Fruit fly (Drosophila melanogaster): ENCODE results near the gene Qtzl.

Qtzl gene

DNA sequence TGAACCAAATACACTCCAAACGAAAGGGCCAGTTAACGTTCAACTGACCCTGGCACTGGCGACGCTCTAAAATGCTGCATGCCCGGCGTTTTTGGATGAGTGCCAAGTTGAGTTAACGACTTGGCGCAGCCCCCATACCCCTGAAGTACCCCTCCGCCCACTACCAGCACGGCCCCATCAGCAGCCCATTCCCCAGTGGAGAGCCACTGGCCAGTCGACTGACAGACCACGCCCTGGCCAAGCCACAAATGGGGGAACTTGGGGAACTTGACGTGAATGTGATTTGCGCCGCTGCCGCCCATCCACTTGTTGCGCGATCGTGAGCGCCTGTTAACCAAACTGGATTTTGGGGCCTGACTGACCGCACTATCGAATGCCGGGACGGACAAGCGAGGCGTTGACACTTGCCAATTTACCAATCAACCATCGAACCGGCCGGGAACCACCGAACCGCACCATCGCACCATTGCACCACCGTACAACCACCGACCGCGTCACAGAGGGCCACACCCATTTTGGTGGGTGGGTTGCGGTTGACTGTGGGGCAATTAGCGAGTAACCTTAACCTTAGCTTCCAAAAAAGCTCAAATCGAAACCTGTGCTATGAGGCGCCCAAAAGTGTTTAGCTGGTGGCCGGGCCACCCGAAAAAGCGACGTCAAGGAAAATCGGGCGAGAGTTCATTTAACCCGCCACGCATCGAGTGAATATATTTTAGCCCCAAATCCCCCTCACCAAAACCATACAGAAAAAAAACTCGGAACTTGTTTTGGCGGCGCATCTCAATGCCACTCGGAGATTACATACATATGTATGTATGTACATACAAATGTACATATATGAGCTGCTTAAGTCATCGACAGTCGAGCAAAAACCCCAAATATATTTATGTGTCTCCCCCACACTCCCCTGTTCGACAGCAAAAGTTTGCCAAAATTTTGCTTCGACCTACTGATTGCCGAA, 10.2 kb downstream of the Qtzl start (continued):
- TF ChIP-seq CG14710 (tag; optimal IDR thresholded peaks at IDR 0.05), result no peak
- TF ChIP-seq cwo (GFP tag; optimal IDR thresholded peaks at IDR 0.05), result peak; percentile 84
- TF ChIP-seq gsb-n (tag; optimal IDR thresholded peaks at IDR 0.05), result peak; percentile 82
- TF ChIP-seq Mes4 (GFP tag; optimal IDR thresholded peaks at IDR 0.05), result no peak
- no peak for TF ChIP-seq CG31388 (GFP tag; optimal IDR thresholded peaks at IDR 0.05)
- TF ChIP-seq Fer1 (GFP tag; optimal IDR thresholded peaks at IDR 0.05), result peak; percentile 35
- TF ChIP-seq CG8359 (GFP tag; optimal IDR thresholded peaks at IDR 0.05; ENCODE audit: borderline replicate concordance), result peak; percentile 30
- peak; percentile 28 for TF ChIP-seq org-1 (GFP tag; optimal IDR thresholded peaks at IDR 0.05)
- no peak for TF ChIP-seq H2.0 (GFP tag; IDR thresholded peaks at IDR 0.05)
- TF ChIP-seq Hr3 (GFP tag; optimal IDR thresholded peaks at IDR 0.05), result peak; percentile 44
- no peak for TF ChIP-seq CG8290 (GFP tag; optimal IDR thresholded peaks at IDR 0.05)
- TF ChIP-seq CG8290 (tag; optimal IDR thresholded peaks at IDR 0.05), result peak in 1 of 2 experiments; percentile 55
- no peak for TF ChIP-seq CG10462 (GFP tag; optimal IDR thresholded peaks at IDR 0.05)

DNA sequence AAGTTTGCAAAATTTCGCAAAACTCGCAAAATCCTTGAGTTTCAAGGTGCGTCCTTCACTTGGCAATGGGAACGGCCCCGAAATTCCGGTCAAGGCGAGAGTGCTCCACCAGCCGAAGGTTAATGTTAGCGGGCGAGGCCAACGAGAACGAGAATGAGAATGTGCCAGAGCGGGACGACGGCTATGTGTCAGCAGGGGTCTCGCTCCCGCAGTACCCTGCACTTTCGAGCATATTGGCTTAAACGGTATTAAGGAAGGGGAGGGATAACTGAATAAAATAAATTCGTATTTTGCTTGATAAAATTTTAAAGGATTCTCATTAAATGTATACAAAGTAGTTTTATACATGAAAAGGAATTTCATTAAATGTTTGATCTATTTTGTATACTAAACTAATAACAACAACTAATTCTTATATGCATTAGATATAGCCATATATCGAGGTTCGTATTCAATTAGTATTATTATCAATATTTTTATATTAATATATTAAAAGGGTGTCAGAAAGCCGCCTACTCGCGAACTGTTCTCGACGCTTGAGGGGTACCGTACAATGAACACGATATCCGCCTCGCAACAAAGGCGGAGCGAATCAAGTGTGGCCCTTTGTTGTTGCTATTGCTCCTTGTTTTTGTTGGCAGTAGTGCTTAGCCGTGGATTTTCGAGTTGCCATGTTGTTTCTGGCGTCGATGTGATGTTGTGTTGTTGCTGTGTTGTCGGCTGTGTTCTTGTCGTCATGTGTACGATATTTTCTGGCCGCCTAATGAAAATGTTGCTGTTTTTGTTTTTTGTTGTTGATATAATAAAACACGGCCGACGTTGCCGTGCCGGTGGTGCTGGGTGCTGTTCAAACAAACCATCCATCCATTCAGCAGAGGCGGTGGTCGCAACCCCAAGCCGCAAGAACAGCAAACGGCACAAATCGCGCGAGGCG, 11.1 kb downstream of the Qtzl start:
- no peak for TF ChIP-seq CG10321 (GFP tag; IDR thresholded peaks at IDR 0.05)
- no peak for TF ChIP-seq Lim3 (GFP tag; IDR thresholded peaks at IDR 0.05)
- peak; percentile 97 for TF ChIP-seq mirr (GFP tag; optimal IDR thresholded peaks at IDR 0.05)
- no peak for TF ChIP-seq Ada2b (GFP tag; IDR thresholded peaks at IDR 0.05)
- no peak for TF ChIP-seq CG34376 (GFP tag; optimal IDR thresholded peaks at IDR 0.05)
- TF ChIP-seq Hmx (GFP tag; optimal IDR thresholded peaks at IDR 0.05), result no peak
- peak; percentile 90 for TF ChIP-seq Max (GFP tag; optimal IDR thresholded peaks at IDR 0.05)
- peak in 1 of 2 experiments; percentile 98 for TF ChIP-seq Eip74EF (GFP tag; optimal IDR thresholded peaks at IDR 0.05)
- TF ChIP-seq Rfx (GFP tag; IDR thresholded peaks at IDR 0.05), result no peak
- peak; percentile 97 for TF ChIP-seq grau (tag; optimal IDR thresholded peaks at IDR 0.05)
- TF ChIP-seq luna (GFP tag; optimal IDR thresholded peaks at IDR 0.05), result peak; percentile 32
- peak; percentile 24 for TF ChIP-seq CG33213 (GFP tag; optimal IDR thresholded peaks at IDR 0.05)
- TF ChIP-seq CG3065 (GFP tag; optimal IDR thresholded peaks at IDR 0.05), result peak; percentile 77
- peak; percentile 51 for TF ChIP-seq jumu (GFP tag; optimal IDR thresholded peaks at IDR 0.05)
- TF ChIP-seq CG3726 (GFP tag; IDR thresholded peaks at IDR 0.05), result no peak
- no peak for TF ChIP-seq CG17361 (GFP tag; IDR thresholded peaks at IDR 0.05)
- peak; percentile 96 for TF ChIP-seq dmrt99B (tag; optimal IDR thresholded peaks at IDR 0.05)
- TF ChIP-seq Optix (GFP tag; IDR thresholded peaks at IDR 0.05), result no peak
- TF ChIP-seq CG15073 (GFP tag; optimal IDR thresholded peaks at IDR 0.05), result peak; percentile 52
- no peak for TF ChIP-seq gce (GFP tag; IDR thresholded peaks at IDR 0.05)
- TF ChIP-seq gcm2 (GFP tag; optimal IDR thresholded peaks at IDR 0.05), result peak; percentile 36
- peak; percentile 94 for TF ChIP-seq Usf (GFP tag; optimal IDR thresholded peaks at IDR 0.05)
- peak; percentile 46 for TF ChIP-seq HLH54F (GFP tag; optimal IDR thresholded peaks at IDR 0.05)
- TF ChIP-seq CG2678 (tag; optimal IDR thresholded peaks at IDR 0.05), result peak; percentile 99
- TF ChIP-seq Hr3 (GFP tag; optimal IDR thresholded peaks at IDR 0.05), result peak; percentile 97
- TF ChIP-seq Rx (GFP tag; IDR thresholded peaks at IDR 0.05), result no peak
- peak; percentile 90 for TF ChIP-seq Chrac-16 (GFP tag; optimal IDR thresholded peaks at IDR 0.05)
- TF ChIP-seq E2f1 (GFP tag; IDR thresholded peaks at IDR 0.05), result no peak
- peak in 1 of 2 experiments; percentile 33 for TF ChIP-seq Hr78 (GFP tag; optimal IDR thresholded peaks at IDR 0.05)
- peak; percentile 54 for TF ChIP-seq CG4617 (GFP tag; optimal IDR thresholded peaks at IDR 0.05; ENCODE audit: borderline replicate concordance)
- TF ChIP-seq CG11456 (GFP tag; IDR thresholded peaks at IDR 0.05), result no peak
- peak; percentile 95 for TF ChIP-seq CG10147 (GFP tag; optimal IDR thresholded peaks at IDR 0.05)
- TF ChIP-seq Bteb2 (GFP tag; optimal IDR thresholded peaks at IDR 0.05), result peak; percentile 30
- TF ChIP-seq Side (GFP tag; optimal IDR thresholded peaks at IDR 0.05), result peak; percentile 34

Data from whole organism, embryonic.